Fruit fly (Drosophila melanogaster): ENCODE data around the gene HemK2.

dm6 chr2L:2721317-2721716, 38.2 kb downstream of the HemK2 start:
- no peak for TF ChIP-seq CG8478 (optimal IDR thresholded peaks at IDR 0.05)
- no peak for TF ChIP-seq CTCF (optimal IDR thresholded peaks at IDR 0.05)
